Fruit fly (Drosophila melanogaster) whole organism, wandering third instar larva: Measurements from ENCODE around the gene pic.

Experiments
- Abd-B ChIP-seq: fragments of >200 bp; optimal IDR thresholded peaks from 2 replicates; lab custom pipeline; 2017; ENCODE audit warnings: missing biosample characterization, missing genetic modification characterization
- CG32264 ChIP-seq: fragments of 200-800 bp; sonication (Bioruptor generic); optimal IDR thresholded peaks from 2 replicates; lab custom pipeline; 2016; ENCODE audit warnings: missing biosample characterization, missing genetic modification characterization
- CG9705 ChIP-seq: fragments of 200-800 bp; sonication (Bioruptor generic); optimal IDR thresholded peaks from 2 replicates; lab custom pipeline; 2018; ENCODE audit warnings: missing biosample characterization, mild to moderate bottlenecking, missing genetic modification characterization
- Dfd ChIP-seq: fragments of >200 bp; optimal IDR thresholded peaks from 2 replicates; lab custom pipeline; 2017; ENCODE audit warnings: missing biosample characterization, missing genetic modification characterization
- Dif ChIP-seq: fragments of 200-275, 200-300 bp; sonication (Bioruptor generic); optimal IDR thresholded peaks from 2 replicates; lab custom pipeline; 2018; ENCODE audit warnings: missing biosample characterization, missing genetic modification characterization; ENCODE audit not compliant: partially characterized antibody
- GATAd ChIP-seq: sonication (Bioruptor generic); optimal IDR thresholded peaks from 2 replicates; lab custom pipeline; 2016; ENCODE audit warnings: missing biosample characterization, missing genetic modification characterization
- HLH106 ChIP-seq: fragments of 200-800 bp; optimal IDR thresholded peaks from 3 replicates; lab custom pipeline; 2019; ENCODE audit warnings: missing biosample characterization, mild to moderate bottlenecking, missing genetic modification characterization, moderate library complexity
- Hnf4 ChIP-seq: fragments of 200-800 bp; sonication (Bioruptor generic); optimal IDR thresholded peaks from 2 replicates; lab custom pipeline; 2016; ENCODE audit warnings: missing biosample characterization, mild to moderate bottlenecking, missing genetic modification characterization
- Jra ChIP-seq: sonication (Bioruptor generic); optimal IDR thresholded peaks from 2 replicates; lab custom pipeline; 2016; ENCODE audit warnings: missing biosample characterization, missing genetic modification characterization
- Mio ChIP-seq: sonication (Bioruptor generic); optimal IDR thresholded peaks from 2 replicates; lab custom pipeline; 2016; ENCODE audit warnings: missing biosample characterization, missing genetic modification characterization
- Myc ChIP-seq: fragments of >200 bp; optimal IDR thresholded peaks from 2 replicates; lab custom pipeline; 2017
- N ChIP-seq: fragments of >200 bp; optimal IDR thresholded peaks from 2 replicates; lab custom pipeline; 2018; ENCODE audit warnings: missing biosample characterization, missing external identifiers, missing genetic modification characterization
- OdsH ChIP-seq: fragments of 200-800 bp; sonication (Bioruptor generic); optimal IDR thresholded peaks from 2 replicates; lab custom pipeline; 2016; ENCODE audit warnings: missing biosample characterization, mild to moderate bottlenecking, missing genetic modification characterization
- Rel ChIP-seq, 2 experiments: fragments of 200-800 bp; sonication (Bioruptor generic) in 1 of 2; optimal IDR thresholded peaks; 2 replicates in 1 of 2; 3 replicates in 1 of 2; lab custom pipeline; 2016 to 2019; ENCODE audit warnings: mild to moderate bottlenecking in 2 of 2, missing biosample characterization in 2 of 2, missing genetic modification characterization in 2 of 2, moderate library complexity in 1 of 2
- Vsx2 ChIP-seq: fragments of 200-300, 225-300 bp; sonication (Bioruptor generic); optimal IDR thresholded peaks from 2 replicates; lab custom pipeline; 2018; ENCODE audit warnings: missing biosample characterization, missing genetic modification characterization; ENCODE audit not compliant: partially characterized antibody
- br ChIP-seq: fragments of 200-800 bp; sonication (Bioruptor generic); optimal IDR thresholded peaks from 2 replicates; lab custom pipeline; 2016; ENCODE audit warnings: missing biosample characterization, missing genetic modification characterization
- brk ChIP-seq: fragments of 200-800 bp; sonication (Bioruptor generic); optimal IDR thresholded peaks from 2 replicates; lab custom pipeline; 2016; ENCODE audit warnings: missing biosample characterization, mild to moderate bottlenecking, missing genetic modification characterization
- dl ChIP-seq, 2 experiments: fragments of 175-275, 200-275 bp in 1 of 2; fragments of 200-275 bp in 1 of 2; sonication (Bioruptor generic); optimal IDR thresholded peaks; lab custom pipeline; 2018; ENCODE audit warnings: mild to moderate bottlenecking in 2 of 2, missing biosample characterization in 2 of 2, missing genetic modification characterization in 2 of 2, moderate library complexity in 2 of 2; ENCODE audit not compliant: partially characterized antibody in 2 of 2, insufficient read depth in 1 of 2
- dsf ChIP-seq: sonication (Bioruptor generic); optimal IDR thresholded peaks from 2 replicates; lab custom pipeline; 2016; ENCODE audit warnings: missing biosample characterization, missing genetic modification characterization, borderline replicate concordance
- ey ChIP-seq: fragments of 200-800 bp; sonication (Bioruptor generic); optimal IDR thresholded peaks from 2 replicates; lab custom pipeline; 2016; ENCODE audit warnings: missing biosample characterization, missing genetic modification characterization
- foxo ChIP-seq, 2 experiments: fragments of 200-800 bp; sonication (Bioruptor generic); optimal IDR thresholded peaks; 2 replicates in 1 of 2; 3 replicates in 1 of 2; lab custom pipeline; 2016 to 2017; ENCODE audit warnings: missing biosample characterization in 2 of 2, missing genetic modification characterization in 2 of 2
- fru ChIP-seq: fragments of 200-800 bp; sonication (Bioruptor generic); optimal IDR thresholded peaks from 3 replicates; lab custom pipeline; 2016; ENCODE audit warnings: missing biosample characterization, mild to moderate bottlenecking, missing genetic modification characterization
- h ChIP-seq: fragments of 200-800 bp; sonication (Bioruptor generic); optimal IDR thresholded peaks from 3 replicates; lab custom pipeline; 2016; ENCODE audit warnings: missing biosample characterization, mild to moderate bottlenecking, missing genetic modification characterization
- jim ChIP-seq: fragments of 175-275, 200-325 bp; sonication (Bioruptor generic); optimal IDR thresholded peaks from 2 replicates; lab custom pipeline; 2016; ENCODE audit warnings: missing biosample characterization, mild to moderate bottlenecking, missing genetic modification characterization
- lola ChIP-seq: fragments of >200 bp; optimal IDR thresholded peaks from 2 replicates; lab custom pipeline; 2017; ENCODE audit warnings: missing biosample characterization, missing genetic modification characterization
- pan ChIP-seq: fragments of >200 bp; optimal IDR thresholded peaks from 2 replicates; lab custom pipeline; 2017
- psq ChIP-seq: fragments of 200-800 bp; sonication (Bioruptor generic); optimal IDR thresholded peaks from 3 replicates; lab custom pipeline; 2017; ENCODE audit warnings: missing biosample characterization, mild to moderate bottlenecking, missing genetic modification characterization, moderate library complexity
- rgr ChIP-seq: fragments of 200-800 bp; sonication (Bioruptor generic); optimal IDR thresholded peaks from 3 replicates; lab custom pipeline; 2016; ENCODE audit warnings: missing biosample characterization, mild to moderate bottlenecking, missing genetic modification characterization
- sage ChIP-seq: fragments of 200-800 bp; sonication (Bioruptor generic); optimal IDR thresholded peaks from 2 replicates; lab custom pipeline; 2016; ENCODE audit warnings: missing biosample characterization, mild to moderate bottlenecking, missing genetic modification characterization
- sv ChIP-seq: fragments of 200-800 bp; sonication (Bioruptor generic); optimal IDR thresholded peaks from 3 replicates; lab custom pipeline; 2016; ENCODE audit warnings: missing biosample characterization, missing genetic modification characterization
- tai ChIP-seq: sonication (Bioruptor generic); optimal IDR thresholded peaks from 2 replicates; lab custom pipeline; 2016; ENCODE audit warnings: missing biosample characterization, missing genetic modification characterization
- usp ChIP-seq: fragments of >200 bp; optimal IDR thresholded peaks from 2 replicates; lab custom pipeline; 2017; ENCODE audit warnings: missing biosample characterization, missing genetic modification characterization
- woc ChIP-seq: sonication (Bioruptor generic); optimal IDR thresholded peaks from 2 replicates; lab custom pipeline; 2016; ENCODE audit warnings: missing biosample characterization, mild to moderate bottlenecking, missing genetic modification characterization

The pic gene

dm6 chr3R:13015811-13016766 lies 36.0 kb upstream of the pic start (continued):
- TF ChIP-seq Vsx2 (GFP tag; lab: Kevin White, UChicago) (no peak), ey (GFP tag; lab: Kevin White, UChicago) (peak; percentile 21), Myc (lab: Kevin White, UChicago) (peak; percentile 96), fru (GFP tag; lab: Kevin White, UChicago) (peak; percentile 62), woc (GFP tag; lab: Kevin White, UChicago) (peak; percentile 87)

dm6 chr3R:13017623-13018036 lies 34.4 kb upstream of the pic start:
- no peak for TF ChIP-seq CG9705 (GFP tag; lab: Kevin White, UChicago)
- no peak for TF ChIP-seq jim (GFP tag; lab: Kevin White, UChicago)
- TF ChIP-seq sv: no peak
- peak; percentile 59 for TF ChIP-seq rgr
- no peak for TF ChIP-seq brk
- TF ChIP-seq Rel (GFP tag; optimal IDR thresholded peaks at IDR 0.05; lab: Kevin White, UChicago): no peak
- TF ChIP-seq Rel (tag; optimal IDR thresholded peaks at IDR 0.05; lab: Kevin White, UChicago): peak; percentile 93
- TF ChIP-seq tai: no peak
- peak; percentile 50 for TF ChIP-seq h (GFP tag; lab: Kevin White, UChicago)

dm6 chr3R:13018284-13018900 lies 33.7 kb upstream of the pic start:
- no peak for TF ChIP-seq lola (GFP tag; lab: Kevin White, UChicago)
- TF ChIP-seq h (GFP tag; lab: Kevin White, UChicago): peak; percentile 73
- TF ChIP-seq dl (GFP tag; optimal IDR thresholded peaks at IDR 0.05; lab: Kevin White, UChicago; ENCODE audit: insufficient read depth in 1 of 2, partially characterized antibody in 2 of 2): no peak
- TF ChIP-seq ey (GFP tag; lab: Kevin White, UChicago): no peak
- no peak for TF ChIP-seq Dfd (GFP tag; lab: Kevin White, UChicago)
- no peak for TF ChIP-seq dsf (GFP tag; lab: Kevin White, UChicago)
- TF ChIP-seq Abd-B (GFP tag; lab: Kevin White, UChicago): no peak
- no peak for TF ChIP-seq jim (GFP tag; lab: Kevin White, UChicago)
- no peak for TF ChIP-seq Hnf4 (GFP tag; lab: Kevin White, UChicago)
- no peak for TF ChIP-seq fru (GFP tag; lab: Kevin White, UChicago)
- TF ChIP-seq Rel (GFP tag; optimal IDR thresholded peaks at IDR 0.05; lab: Kevin White, UChicago): no peak
- TF ChIP-seq Rel (tag; optimal IDR thresholded peaks at IDR 0.05; lab: Kevin White, UChicago): peak; percentile 73
- no peak for TF ChIP-seq Myc (lab: Kevin White, UChicago)
- TF ChIP-seq, all 38 proteins: peak for 2

- TF ChIP-seq brk: no peak
- no peak for TF ChIP-seq CG9705 (GFP tag; lab: Kevin White, UChicago)
- no peak for TF ChIP-seq rgr
- TF ChIP-seq dsf (GFP tag; lab: Kevin White, UChicago): no peak
- no peak for TF ChIP-seq Mio
- no peak for TF ChIP-seq Myc (lab: Kevin White, UChicago)
- TF ChIP-seq sv: no peak
- no peak for TF ChIP-seq tai
- TF ChIP-seq br (GFP tag; lab: Kevin White, UChicago): no peak
- TF ChIP-seq Dfd (GFP tag; lab: Kevin White, UChicago): no peak
- TF ChIP-seq sage (GFP tag; lab: Kevin White, UChicago): no peak
- TF ChIP-seq pan (lab: Kevin White, UChicago): no peak
- TF ChIP-seq, all 38 proteins: peak for 0
These were observed 33.0 kb upstream of the pic start for dm6 chr3R:13018995-13019394.

dm6 chr3R:13030257-13031173 lies 21.5 kb upstream of the pic start, which contains the start of the genes CG46281 and CG46280:
Gene CG46281 (minus strand): TSS chr3R:13030307.
Gene CG46280 (minus strand): TSS chr3R:13030659.
- TF ChIP-seq dsf (GFP tag; lab: Kevin White, UChicago): peak; percentile 42
- no peak for TF ChIP-seq N (GFP tag; lab: Kevin White, UChicago)
- TF ChIP-seq GATAd (GFP tag; lab: Kevin White, UChicago): no peak
- peak; percentile 31 for TF ChIP-seq Myc (lab: Kevin White, UChicago)
- peak; percentile 40 for TF ChIP-seq sv
- TF ChIP-seq foxo (GFP tag; optimal IDR thresholded peaks at IDR 0.05; lab: Kevin White, UChicago): no peak
- no peak for TF ChIP-seq brk
- peak; percentile 24 for TF ChIP-seq OdsH (GFP tag; lab: Kevin White, UChicago)
- TF ChIP-seq br (GFP tag; lab: Kevin White, UChicago): no peak
- no peak for TF ChIP-seq tai
- TF ChIP-seq Hnf4 (GFP tag; lab: Kevin White, UChicago): peak; percentile 68
- no peak for TF ChIP-seq ey (GFP tag; lab: Kevin White, UChicago)
- TF ChIP-seq Dif (GFP tag; lab: Kevin White, UChicago): no peak
- no peak for TF ChIP-seq HLH106
- TF ChIP-seq Rel (GFP tag; optimal IDR thresholded peaks at IDR 0.05; lab: Kevin White, UChicago): no peak
- peak; percentile 32 for TF ChIP-seq Rel (tag; optimal IDR thresholded peaks at IDR 0.05; lab: Kevin White, UChicago)
- peak; percentile 74 for TF ChIP-seq Jra (GFP tag; lab: Kevin White, UChicago)
- no peak for TF ChIP-seq usp (GFP tag; lab: Kevin White, UChicago)
- no peak for TF ChIP-seq CG9705 (GFP tag; lab: Kevin White, UChicago)
- TF ChIP-seq Vsx2 (GFP tag; lab: Kevin White, UChicago): no peak
- no peak for TF ChIP-seq fru (GFP tag; lab: Kevin White, UChicago)
- TF ChIP-seq Dfd (GFP tag; lab: Kevin White, UChicago): no peak
- TF ChIP-seq CG32264 (GFP tag; lab: Kevin White, UChicago): peak; percentile 2
- TF ChIP-seq psq (GFP tag; lab: Kevin White, UChicago): peak; percentile 40
